Worm (Caenorhabditis elegans) whole organism, L4/young adult: Measurements from ENCODE around the gene F25G6.8.

Source experiments
- W03F9.2 ChIP-seq: fragments of 150-350 bp; optimal IDR thresholded peaks from 2 replicates; lab custom pipeline; 2014; ENCODE audit warnings: missing biosample characterization, missing genetic modification characterization
- dao-5 ChIP-seq: sonication (generic microtip); optimal IDR thresholded peaks from 2 replicates; lab custom pipeline; 2016; ENCODE audit warnings: missing genotype, missing genetic modification characterization, moderate library complexity, missing compliant biosample characterization

DNA sequence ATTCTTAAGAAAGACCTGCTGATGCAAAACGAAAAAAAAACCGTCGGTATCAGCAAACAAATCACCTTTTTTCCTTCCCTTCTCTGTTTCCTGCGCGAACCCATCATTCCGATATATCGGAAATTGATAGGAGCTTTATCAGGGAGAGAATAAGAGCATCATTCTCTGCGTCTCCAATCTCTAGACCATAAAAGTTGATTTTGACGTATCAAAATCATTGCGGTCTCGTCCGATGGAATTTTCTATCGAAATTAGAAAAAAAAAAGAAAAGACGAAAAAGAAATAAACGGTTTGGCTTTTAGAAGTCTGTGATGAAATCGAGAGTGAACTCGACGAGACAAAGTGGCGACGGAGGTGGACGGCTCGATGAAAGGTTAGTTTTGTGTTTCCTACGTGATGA, 16.0 kb downstream of the F25G6.8 start, which contains the start of gene stdh-4:
- TF ChIP-seq dao-5 (no peak), W03F9.2 (tag; lab: Kevin White, UChicago) (no peak)
